Worm (Caenorhabditis elegans) whole organism, L3 larva: ENCODE data around the gene inx-7.

Source experiments
- ama-1 ChIP-seq: fragments of 150-350 bp; optimal IDR thresholded peaks from 2 replicates; lab custom pipeline; 2018
- ceh-28 ChIP-seq: fragments of 150-350 bp; optimal IDR thresholded peaks from 2 replicates; lab custom pipeline; 2014; ENCODE audit warnings: missing biosample characterization, missing genetic modification reagents, missing genetic modification characterization
- daf-12 ChIP-seq: fragments of 150-350 bp; optimal IDR thresholded peaks from 2 replicates; lab custom pipeline; 2014; ENCODE audit warnings: missing biosample characterization, missing genetic modification reagents, missing genetic modification characterization
- eor-1 ChIP-seq, 2 experiments: fragments of 150-350 bp; optimal IDR thresholded peaks; 2 replicates each; lab custom pipeline; 2014 to 2018; ENCODE audit warnings: missing biosample characterization in 2 of 2, missing genetic modification characterization in 2 of 2
- mdl-1 ChIP-seq: fragments of 150-350 bp; optimal IDR thresholded peaks from 2 replicates; lab custom pipeline; 2014; ENCODE audit warnings: missing biosample characterization, missing genetic modification characterization
- mml-1 ChIP-seq: fragments of 150-350 bp; sonication (generic microtip); optimal IDR thresholded peaks from 3 replicates; lab custom pipeline; 2014; ENCODE audit warnings: missing biosample characterization, missing genetic modification characterization
- snpc-4 ChIP-seq: fragments of 150-350 bp; optimal IDR thresholded peaks from 2 replicates; lab custom pipeline; 2014; ENCODE audit warnings: missing biosample characterization, missing genetic modification characterization
- tbx-2 ChIP-seq: sonication (generic microtip); optimal IDR thresholded peaks from 2 replicates; lab custom pipeline; 2016; ENCODE audit warnings: mild to moderate bottlenecking, missing genetic modification characterization, missing compliant biosample characterization
- unc-39 ChIP-seq: sonication (generic microtip); optimal IDR thresholded peaks from 4 replicates; lab custom pipeline; 2017; ENCODE audit warnings: missing biosample characterization, missing genetic modification characterization
- unc-62 ChIP-seq: fragments of 150-350 bp; sonication (generic microtip); optimal IDR thresholded peaks from 4 replicates; lab custom pipeline; 2014; ENCODE audit warnings: missing biosample characterization, missing genetic modification reagents, missing genetic modification characterization
- zag-1 ChIP-seq: fragments of 150-350 bp; optimal IDR thresholded peaks from 2 replicates; lab custom pipeline; 2014; ENCODE audit warnings: missing biosample characterization, missing genetic modification characterization
- ztf-4 ChIP-seq: fragments of 150-350 bp; optimal IDR thresholded peaks from 2 replicates; lab custom pipeline; 2014; ENCODE audit warnings: missing biosample characterization, missing genetic modification characterization

ce11 chrIV:5983191-5983590, 36.8 kb upstream of the inx-7 start:
- TF ChIP-seq daf-12 (tag; lab: Kevin White, UChicago) (no peak), ama-1 (lab: Kevin White, UChicago) (no peak), eor-1 (tag; optimal IDR thresholded peaks at IDR 0.05; lab: Kevin White, UChicago) (no peak), mml-1 (tag; lab: Kevin White, UChicago) (no peak), tbx-2 (no peak), ztf-4 (tag; lab: Kevin White, UChicago) (no peak), unc-39 (tag; lab: Kevin White, UChicago) (no peak), snpc-4 (tag; lab: Kevin White, UChicago) (no peak), mdl-1 (tag; lab: Kevin White, UChicago) (no peak), zag-1 (no peak), ceh-28 (tag; lab: Kevin White, UChicago) (no peak), unc-62 (GFP tag; lab: Kevin White, UChicago) (no peak)
